Worm (Caenorhabditis elegans): Measurements from ENCODE around the gene fbxa-211.

Gene fbxa-211

DNA sequence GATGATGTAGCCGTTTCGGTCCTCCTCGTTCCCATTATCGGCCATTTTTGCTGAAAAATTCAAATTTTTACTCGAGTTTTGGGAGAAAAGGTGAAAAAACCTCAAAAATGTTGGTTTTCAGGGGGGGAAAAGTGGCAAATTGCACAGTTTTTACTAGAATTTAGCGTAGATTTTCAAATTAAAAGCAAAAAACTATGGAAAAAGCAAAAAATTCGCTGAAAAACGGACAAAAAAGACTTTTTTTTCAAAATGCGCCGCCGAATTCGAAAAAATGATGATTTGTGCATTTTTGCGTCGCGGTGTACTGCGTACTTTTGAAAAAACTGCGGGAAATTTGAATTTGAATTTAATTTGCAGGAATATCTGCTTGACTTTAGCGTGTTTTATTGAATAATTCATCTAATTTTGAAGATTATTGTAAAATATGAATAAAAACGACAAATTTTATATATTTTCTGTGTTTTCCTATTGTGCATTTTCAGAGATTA, 41.1 kb upstream of the fbxa-211 start, which contains the start of gene Y59A8B.12:
TSS of gene Y59A8B.12 (minus strand) at position 51 of the 488 bp plus-strand sequence.
- TF ChIP-seq nhr-85 (tag) (peak; percentile 65), C04F5.9 (tag; optimal IDR thresholded peaks at IDR 0.05) (no peak), efl-1 (optimal IDR thresholded peaks at IDR 0.05) (peak in 1 of 2 experiments; percentile 88), efl-1 (GFP tag; optimal IDR thresholded peaks at IDR 0.05 in 1 of 2) (peak in 1 of 2 experiments; percentile 62)

DNA sequence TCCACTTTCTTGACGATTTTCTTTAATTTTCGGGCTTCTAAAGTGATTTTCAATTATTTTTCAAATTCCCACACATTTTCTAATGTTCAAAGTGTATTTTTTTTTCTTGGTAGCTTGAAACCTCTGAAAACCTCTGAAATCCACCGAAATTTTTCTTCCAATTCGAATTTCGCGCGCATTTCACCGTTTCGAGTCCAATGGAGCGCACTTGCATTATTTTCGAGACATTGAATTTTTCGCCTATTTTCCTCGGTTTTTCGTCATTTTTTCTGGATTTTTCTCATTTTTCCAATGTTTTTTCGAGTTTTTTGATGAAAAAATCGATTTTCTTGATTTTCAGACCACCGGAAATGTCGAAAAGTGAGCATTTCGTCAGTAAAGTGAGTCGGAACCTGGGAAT, 40.5 kb upstream of the fbxa-211 start, which contains the start of gene slr-2:
TSS of gene slr-2 (plus strand) at position 341 of the 400 bp plus-strand sequence.
- TF ChIP-seq F16B12.6 (tag; optimal IDR thresholded peaks at IDR 0.05) = peak; percentile 36
- no peak for TF ChIP-seq C34B4.2 (tag; optimal IDR thresholded peaks at IDR 0.05)
- no peak for TF ChIP-seq pag-3 (tag; optimal IDR thresholded peaks at IDR 0.05; ENCODE audit: borderline replicate concordance, insufficient read depth)
- peak; percentile 49 for TF ChIP-seq tbx-2 (tag; optimal IDR thresholded peaks at IDR 0.05)
- peak; percentile 37 for TF ChIP-seq lin-39 (tag; optimal IDR thresholded peaks at IDR 0.05)
- TF ChIP-seq nhr-28 (tag; optimal IDR thresholded peaks at IDR 0.05) = no peak
- TF ChIP-seq nhr-19 (GFP tag; conservative IDR thresholded peaks at IDR 0.05) = no peak
- TF ChIP-seq isw-1 (GFP tag; IDR thresholded peaks at IDR 0.05) = peak; percentile 27; the same call in 1 of the 2 replicates
- TF ChIP-seq fkh-10 (GFP tag; optimal IDR thresholded peaks at IDR 0.05) = no peak
- TF ChIP-seq ceh-82 (tag; optimal IDR thresholded peaks at IDR 0.05) = peak; percentile 43 to 77 (median 51)
- no peak for TF ChIP-seq zip-4 (GFP tag; optimal IDR thresholded peaks at IDR 0.05)
- peak; percentile 56 for TF ChIP-seq xbp-1 (tag; optimal IDR thresholded peaks at IDR 0.05)
- TF ChIP-seq irx-1 (tag; optimal IDR thresholded peaks at IDR 0.05) = peak; percentile 1
- TF ChIP-seq ceh-90 (tag; optimal IDR thresholded peaks at IDR 0.05) = no peak
- TF ChIP-seq unc-86 (tag; optimal IDR thresholded peaks at IDR 0.05) = peak; percentile 14
- peak; percentile 69 for TF ChIP-seq mep-1 (tag; optimal IDR thresholded peaks at IDR 0.05)
- TF ChIP-seq lir-3 (tag; optimal IDR thresholded peaks at IDR 0.05; ENCODE audit: poor library complexity) = no peak
- peak; percentile 98 to 100 for TF ChIP-seq efl-1 (optimal IDR thresholded peaks at IDR 0.05)
- peak; percentile 99 to 100 for TF ChIP-seq efl-1 (GFP tag; optimal IDR thresholded peaks at IDR 0.05 in 1 of 2)
- no peak for TF ChIP-seq lin-14 (GFP tag; optimal IDR thresholded peaks at IDR 0.05)
- peak; percentile 17 for TF ChIP-seq fkh-8 (tag; optimal IDR thresholded peaks at IDR 0.05)
- no peak for TF ChIP-seq pqm-1 (tag; optimal IDR thresholded peaks at IDR 0.05)
- peak; percentile 97 to 98 (median 97) for TF ChIP-seq dpl-1 (GFP tag; optimal IDR thresholded peaks at IDR 0.05)
- no peak for TF ChIP-seq sox-4 (tag; optimal IDR thresholded peaks at IDR 0.05)
- peak; percentile 96 to 98 for TF ChIP-seq lin-35 (GFP tag; optimal IDR thresholded peaks at IDR 0.05)
- TF ChIP-seq lsy-2 (tag; optimal IDR thresholded peaks at IDR 0.05) = peak; percentile 49 to 80
- no peak for TF ChIP-seq elt-2 (tag; optimal IDR thresholded peaks at IDR 0.05)
- peak; percentile 37 for TF ChIP-seq nhr-85 (tag)
- peak; percentile 40 for TF ChIP-seq C16A3.4 (tag; optimal IDR thresholded peaks at IDR 0.05)
- no peak for TF ChIP-seq swsn-7 (tag; optimal IDR thresholded peaks at IDR 0.05)
- TF ChIP-seq aly-2 (tag; optimal IDR thresholded peaks at IDR 0.05) = peak; percentile 13
- no peak for TF ChIP-seq mef-2 (tag; optimal IDR thresholded peaks at IDR 0.05)
- peak; percentile 17 for TF ChIP-seq hpl-2 (GFP tag; optimal IDR thresholded peaks at IDR 0.05)
- TF ChIP-seq lin-13 (GFP tag; optimal IDR thresholded peaks at IDR 0.05) = peak; percentile 11
- TF ChIP-seq ces-1 (GFP tag; optimal IDR thresholded peaks at IDR 0.05) = no peak
- TF ChIP-seq nhr-12 (tag; optimal IDR thresholded peaks at IDR 0.05) = no peak
- peak; percentile 1 for TF ChIP-seq ceh-8 (GFP tag; optimal IDR thresholded peaks at IDR 0.05)
- TF ChIP-seq unc-130 (tag; optimal IDR thresholded peaks at IDR 0.05) = peak; percentile 43
- TF ChIP-seq aha-1 (tag; optimal IDR thresholded peaks at IDR 0.05) = no peak
- peak; percentile 9 for TF ChIP-seq unc-30 (tag; optimal IDR thresholded peaks at IDR 0.05)
- peak; percentile 14 for TF ChIP-seq nhr-77 (tag; optimal IDR thresholded peaks at IDR 0.05)
- TF ChIP-seq dsc-1 (tag; optimal IDR thresholded peaks at IDR 0.05) = peak; percentile 56
- TF ChIP-seq nhr-76 (tag; optimal IDR thresholded peaks at IDR 0.05) = no peak
- TF ChIP-seq nhr-20 (tag; optimal IDR thresholded peaks at IDR 0.05) = no peak
- peak; percentile 38 for TF ChIP-seq blmp-1 (tag; optimal IDR thresholded peaks at IDR 0.05)
- no peak for TF ChIP-seq vab-15 (tag; optimal IDR thresholded peaks at IDR 0.05)
- TF ChIP-seq snpc-4 (tag; optimal IDR thresholded peaks at IDR 0.05) = no peak
- peak; percentile 18 for TF ChIP-seq lin-15B (tag; optimal IDR thresholded peaks at IDR 0.05)
- TF ChIP-seq skn-1 (tag; optimal IDR thresholded peaks at IDR 0.05) = peak; percentile 49
- peak; percentile 66 for TF ChIP-seq snu-23 (GFP tag; optimal IDR thresholded peaks at IDR 0.05)
- no peak for TF ChIP-seq fos-1 (tag; optimal IDR thresholded peaks at IDR 0.05)

Measured in whole organism, L1 larva.